Worm (Caenorhabditis elegans) whole organism, L2 larva: Measurements from ENCODE around the gene T28A11.4.

Experiments used
- C34F6.9 ChIP-seq: fragments of 150-350 bp; optimal IDR thresholded peaks from 2 replicates; lab custom pipeline; 2014; ENCODE audit warnings: missing biosample characterization, missing genetic modification characterization
- F13H6.1 ChIP-seq: sonication (generic microtip); optimal IDR thresholded peaks from 2 replicates; lab custom pipeline; 2016; ENCODE audit warnings: missing genetic modification characterization, missing compliant biosample characterization
- R02D3.7 ChIP-seq: fragments of 150-350 bp; optimal IDR thresholded peaks from 2 replicates; lab custom pipeline; 2014; ENCODE audit warnings: missing biosample characterization, missing genetic modification characterization
- Y55F3AM.14 ChIP-seq: fragments of 200-800 bp; sonication (Bioruptor generic); optimal IDR thresholded peaks from 2 replicates; lab custom pipeline; 2018; ENCODE audit warnings: mild to moderate bottlenecking, missing genetic modification characterization, missing compliant biosample characterization
- aly-2 ChIP-seq: fragments of 150-350 bp; optimal IDR thresholded peaks from 2 replicates; lab custom pipeline; 2014; ENCODE audit warnings: missing biosample characterization, missing genetic modification characterization
- ama-1 ChIP-seq: fragments of 150-350 bp; optimal IDR thresholded peaks from 2 replicates; lab custom pipeline; 2018; ENCODE audit warnings: inconsistent platforms
- blmp-1 ChIP-seq: sonication (generic microtip); optimal IDR thresholded peaks from 2 replicates; lab custom pipeline; 2017; ENCODE audit warnings: missing genetic modification characterization, mild to moderate bottlenecking, missing compliant biosample characterization, antibody characterized with exemption, moderate library complexity; ENCODE audit not compliant: insufficient read depth
- ceh-16 ChIP-seq: fragments of 150-350 bp; optimal IDR thresholded peaks from 2 replicates; lab custom pipeline; 2014; ENCODE audit warnings: missing biosample characterization, missing genetic modification characterization
- ceh-82 ChIP-seq: fragments of 150-350 bp; optimal IDR thresholded peaks from 2 replicates; lab custom pipeline; 2014; ENCODE audit warnings: missing biosample characterization, missing genetic modification characterization
- crh-2 ChIP-seq: sonication (generic microtip); optimal IDR thresholded peaks from 2 replicates; lab custom pipeline; 2017; ENCODE audit warnings: missing biosample characterization, missing genetic modification characterization
- egl-27 ChIP-seq: sonication (generic microtip); optimal IDR thresholded peaks from 3 replicates; lab custom pipeline; 2017; ENCODE audit warnings: missing biosample characterization, missing genetic modification reagents, missing genetic modification characterization
- elt-3 ChIP-seq: sonication (generic microtip); optimal IDR thresholded peaks from 2 replicates; lab custom pipeline; 2017; ENCODE audit warnings: missing biosample characterization, missing genetic modification characterization
- fos-1 ChIP-seq: fragments of 150-350 bp; optimal IDR thresholded peaks from 2 replicates; lab custom pipeline; 2014; ENCODE audit warnings: missing biosample characterization, missing genetic modification characterization
- gmeb-1 ChIP-seq: fragments of 150-350 bp; optimal IDR thresholded peaks from 2 replicates; lab custom pipeline; 2014; ENCODE audit warnings: missing biosample characterization, missing genetic modification characterization
- lin-11 ChIP-seq: fragments of 150-350 bp; sonication (generic microtip); optimal IDR thresholded peaks from 2 replicates; lab custom pipeline; 2014; ENCODE audit warnings: missing biosample characterization, missing genetic modification characterization, inconsistent platforms, mixed read lengths
- lin-13 ChIP-seq: fragments of 150-350 bp; optimal IDR thresholded peaks from 2 replicates; lab custom pipeline; 2014; ENCODE audit warnings: missing biosample characterization, missing genetic modification reagents, missing genetic modification characterization
- lsy-2 ChIP-seq, 2 experiments: fragments of 150-350 bp in 1 of 2; sonication (generic microtip) in 1 of 2; optimal IDR thresholded peaks; 2 replicates each; lab custom pipeline; 2014 to 2017; ENCODE audit warnings: missing biosample characterization in 2 of 2, missing genetic modification characterization in 2 of 2
- mab-5 ChIP-seq: fragments of 150-350 bp; optimal IDR thresholded peaks from 2 replicates; lab custom pipeline; 2014; ENCODE audit warnings: missing biosample characterization, missing genetic modification characterization
- mbf-1 ChIP-seq: sonication (generic microtip); optimal IDR thresholded peaks from 2 replicates; lab custom pipeline; 2017; ENCODE audit warnings: missing biosample characterization, missing genetic modification characterization
- mdl-1 ChIP-seq, 2 experiments: fragments of 150-350 bp in 1 of 2; sonication (generic microtip) in 1 of 2; optimal IDR thresholded peaks; 2 replicates each; lab custom pipeline; 2017; ENCODE audit warnings: missing biosample characterization in 2 of 2, missing genetic modification characterization in 2 of 2
- nhr-129 ChIP-seq: fragments of 150-350 bp; optimal IDR thresholded peaks from 2 replicates; lab custom pipeline; 2014; ENCODE audit warnings: missing biosample characterization, missing genetic modification characterization
- nhr-21 ChIP-seq: fragments of 150-350 bp; optimal IDR thresholded peaks from 2 replicates; lab custom pipeline; 2014; ENCODE audit warnings: missing biosample characterization, missing genetic modification characterization
- nhr-23 ChIP-seq: fragments of 150-350 bp; optimal IDR thresholded peaks from 2 replicates; lab custom pipeline; 2014; ENCODE audit warnings: missing biosample characterization, missing genetic modification reagents, missing genetic modification characterization
- nhr-237 ChIP-seq: fragments of 150-350 bp; optimal IDR thresholded peaks from 2 replicates; lab custom pipeline; 2014; ENCODE audit warnings: missing biosample characterization, missing genetic modification characterization
- nhr-25 ChIP-seq: fragments of 150-350 bp; sonication (generic microtip); optimal IDR thresholded peaks from 3 replicates; lab custom pipeline; 2014; ENCODE audit warnings: missing biosample characterization, missing genetic modification characterization
- nhr-6 ChIP-seq: fragments of 150-350 bp; optimal IDR thresholded peaks from 2 replicates; lab custom pipeline; 2014; ENCODE audit warnings: missing biosample characterization, missing genetic modification characterization
- nhr-77 ChIP-seq: fragments of 150-350 bp; optimal IDR thresholded peaks from 2 replicates; lab custom pipeline; 2014; ENCODE audit warnings: missing biosample characterization, missing genetic modification characterization
- peb-1 ChIP-seq: fragments of 150-350 bp; optimal IDR thresholded peaks from 2 replicates; lab custom pipeline; 2014; ENCODE audit warnings: missing biosample characterization, missing genetic modification characterization
- sem-4 ChIP-seq: fragments of 150-350 bp; optimal IDR thresholded peaks from 2 replicates; lab custom pipeline; 2014; ENCODE audit warnings: missing biosample characterization, missing genetic modification reagents, missing genetic modification characterization
- skn-1 ChIP-seq: sonication (generic microtip); optimal IDR thresholded peaks from 2 replicates; lab custom pipeline; 2017; ENCODE audit warnings: missing biosample characterization, missing genetic modification characterization
- sma-3 ChIP-seq: sonication (generic microtip); optimal IDR thresholded peaks from 2 replicates; lab custom pipeline; 2016; ENCODE audit warnings: missing genetic modification reagents, missing genetic modification characterization, missing compliant biosample characterization
- sma-9 ChIP-seq, 2 experiments: fragments of 150-350 bp in 1 of 2; sonication (generic microtip) in 1 of 2; optimal IDR thresholded peaks; 2 replicates each; lab custom pipeline; 2014 to 2016; ENCODE audit warnings: missing genetic modification characterization in 2 of 2, mild to moderate bottlenecking in 1 of 2, missing biosample characterization in 1 of 2, missing compliant biosample characterization in 1 of 2, missing genetic modification reagents in 1 of 2, moderate library complexity in 1 of 2
- snpc-4 ChIP-seq: fragments of 150-350 bp; optimal IDR thresholded peaks from 2 replicates; lab custom pipeline; 2014; ENCODE audit warnings: missing biosample characterization, missing genetic modification characterization
- unc-39 ChIP-seq: fragments of 150-350 bp; optimal IDR thresholded peaks from 2 replicates; lab custom pipeline; 2014; ENCODE audit warnings: missing biosample characterization, missing genetic modification characterization
- unc-55 ChIP-seq: fragments of 150-350 bp; sonication (generic microtip); optimal IDR thresholded peaks from 3 replicates; lab custom pipeline; 2014; ENCODE audit warnings: missing biosample characterization, missing genetic modification reagents, missing genetic modification characterization
- zag-1 ChIP-seq: fragments of 150-350 bp; optimal IDR thresholded peaks from 2 replicates; lab custom pipeline; 2014; ENCODE audit warnings: missing biosample characterization, missing genetic modification characterization
- ztf-4 ChIP-seq: fragments of 150-350 bp; optimal IDR thresholded peaks from 2 replicates; lab custom pipeline; 2014; ENCODE audit warnings: missing biosample characterization, missing genetic modification characterization

T28A11.4 gene

ce11 chrV:3301898-3302297, 28.0 kb downstream of the T28A11.4 start, which contains the start of gene srbc-1:
TSS of gene srbc-1 (minus strand) at chrV:3301998.
- no peak for TF ChIP-seq sma-3 (GFP tag; lab: Kevin White, UChicago)
- no peak for TF ChIP-seq elt-3 (tag; lab: Kevin White, UChicago)
- TF ChIP-seq mdl-1 (tag; optimal IDR thresholded peaks at IDR 0.05; lab: Kevin White, UChicago): no peak
- no peak for TF ChIP-seq aly-2 (tag; lab: Kevin White, UChicago)

DNA sequence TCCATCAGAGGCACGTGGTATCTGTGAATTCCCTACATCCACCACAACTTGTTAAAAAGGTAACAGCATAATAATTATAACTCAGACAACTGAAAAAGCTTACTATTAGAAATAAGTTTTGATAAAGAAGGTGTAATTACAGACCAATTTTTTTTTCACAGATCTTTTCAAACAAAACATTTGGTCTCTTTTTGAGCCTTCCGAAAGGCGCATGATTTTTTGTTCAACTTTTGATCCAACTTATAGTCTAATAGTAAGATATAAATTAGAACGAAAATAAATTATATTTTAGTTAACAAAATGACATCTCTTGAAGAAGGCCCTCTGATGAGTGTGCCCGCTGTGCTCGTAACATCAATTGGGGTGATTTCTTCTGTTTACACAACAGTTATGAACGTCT, 34.3 kb downstream of the T28A11.4 start, which contains the start of gene srbc-3:
Gene srbc-3, plus strand, starts transcription at position 301 of the 400 bp plus-strand sequence.
- TF ChIP-seq nhr-6 (tag; lab: Kevin White, UChicago) (no peak), nhr-129 (tag; lab: Kevin White, UChicago) (no peak), R02D3.7 (no peak), skn-1 (tag; lab: Kevin White, UChicago) (no peak), egl-27 (tag; lab: Kevin White, UChicago) (no peak), lin-13 (GFP tag; lab: Kevin White, UChicago) (no peak), aly-2 (tag; lab: Kevin White, UChicago) (no peak), ceh-82 (tag; lab: Kevin White, UChicago) (no peak), gmeb-1 (no peak)

- TF ChIP-seq ceh-82 (tag; lab: Kevin White, UChicago) (no peak), sma-9 (GFP tag; optimal IDR thresholded peaks at IDR 0.05; lab: Kevin White, UChicago) (peak; percentile 87), sma-9 (tag; optimal IDR thresholded peaks at IDR 0.05; lab: Kevin White, UChicago) (no peak), blmp-1 (no peak), lsy-2 (tag; optimal IDR thresholded peaks at IDR 0.05; lab: Kevin White, UChicago) (peak in 1 of 2 experiments; percentile 43), F13H6.1 (tag; lab: Kevin White, UChicago) (peak; percentile 83), nhr-6 (tag; lab: Kevin White, UChicago) (no peak), C34F6.9 (tag; lab: Kevin White, UChicago) (peak; percentile 59), unc-55 (GFP tag; lab: Kevin White, UChicago) (peak; percentile 40)
These were observed 38.3 kb downstream of the T28A11.4 start, which contains the start of gene arrd-18 for ce11 chrV:3312067-3312666. TSS of gene arrd-18 (minus strand) at chrV:3312117.

DNA sequence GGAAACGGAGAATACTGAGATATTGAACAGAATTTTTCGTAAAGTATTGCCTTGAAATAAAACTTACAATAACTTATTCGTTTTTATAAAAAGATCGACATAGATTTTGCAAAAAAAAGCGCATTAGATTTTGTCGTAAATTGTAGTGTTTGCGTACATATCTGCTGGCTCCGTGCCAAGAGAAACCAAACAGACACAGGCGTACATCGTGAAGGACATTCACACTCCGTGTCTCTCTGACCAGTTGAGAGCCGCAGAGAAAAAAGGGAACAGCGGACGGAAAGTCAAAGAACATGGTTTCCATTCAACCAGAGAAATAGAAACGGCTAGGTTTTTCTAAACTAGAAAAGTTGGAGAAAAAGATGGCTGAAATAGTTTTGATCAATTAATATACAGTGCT, 41.5 kb downstream of the T28A11.4 start, which contains the start of gene arrd-19:
Gene arrd-19, minus strand, starts transcription at position 209 of the 400 bp plus-strand sequence.
- no peak for TF ChIP-seq ama-1
- no peak for TF ChIP-seq ceh-16 (tag; lab: Kevin White, UChicago)
- TF ChIP-seq F13H6.1 (tag; lab: Kevin White, UChicago): peak; percentile 91
- no peak for TF ChIP-seq Y55F3AM.14
- TF ChIP-seq nhr-25 (tag; lab: Kevin White, UChicago): peak; percentile 84
- TF ChIP-seq lsy-2 (tag; optimal IDR thresholded peaks at IDR 0.05; lab: Kevin White, UChicago): peak; percentile 41 to 88
- TF ChIP-seq blmp-1: peak; percentile 68
- no peak for TF ChIP-seq elt-3 (tag; lab: Kevin White, UChicago)
- TF ChIP-seq nhr-237: no peak
- TF ChIP-seq crh-2: peak; percentile 80
- TF ChIP-seq gmeb-1: peak; percentile 47
- TF ChIP-seq sma-9 (GFP tag; optimal IDR thresholded peaks at IDR 0.05; lab: Kevin White, UChicago): peak; percentile 98
- no peak for TF ChIP-seq sma-9 (tag; optimal IDR thresholded peaks at IDR 0.05; lab: Kevin White, UChicago)
- no peak for TF ChIP-seq peb-1 (tag; lab: Kevin White, UChicago)
- peak; percentile 40 for TF ChIP-seq ztf-4 (tag; lab: Kevin White, UChicago)
- TF ChIP-seq nhr-129 (tag; lab: Kevin White, UChicago): peak; percentile 80
- TF ChIP-seq sma-3 (GFP tag; lab: Kevin White, UChicago): peak; percentile 72
- TF ChIP-seq fos-1: peak; percentile 72
- TF ChIP-seq mbf-1 (tag; lab: Kevin White, UChicago): no peak
- TF ChIP-seq nhr-21 (tag; lab: Kevin White, UChicago): peak; percentile 82
- TF ChIP-seq lin-13 (GFP tag; lab: Kevin White, UChicago): peak; percentile 76
- peak; percentile 69 for TF ChIP-seq unc-55 (GFP tag; lab: Kevin White, UChicago)
- TF ChIP-seq snpc-4 (tag; lab: Kevin White, UChicago): peak; percentile 31
- TF ChIP-seq C34F6.9 (tag; lab: Kevin White, UChicago): peak; percentile 91
- TF ChIP-seq zag-1 (tag; lab: Kevin White, UChicago): peak; percentile 64
- TF ChIP-seq lin-11 (tag; lab: Kevin White, UChicago): peak; percentile 24
- peak; percentile 64 for TF ChIP-seq sem-4 (tag; lab: Kevin White, UChicago)
- no peak for TF ChIP-seq mab-5 (tag; lab: Kevin White, UChicago)
- no peak for TF ChIP-seq ceh-82 (tag; lab: Kevin White, UChicago)
- peak; percentile 58 to 65 for TF ChIP-seq mdl-1 (tag; optimal IDR thresholded peaks at IDR 0.05; lab: Kevin White, UChicago)
- TF ChIP-seq nhr-6 (tag; lab: Kevin White, UChicago): peak; percentile 76
- TF ChIP-seq nhr-77 (tag; lab: Kevin White, UChicago): no peak
- TF ChIP-seq unc-39 (tag; lab: Kevin White, UChicago): no peak
- TF ChIP-seq nhr-23 (tag; lab: Kevin White, UChicago): no peak
- peak; percentile 78 for TF ChIP-seq egl-27 (tag; lab: Kevin White, UChicago)
- TF ChIP-seq, all 48 proteins: peak for 22
